Fruit fly (Drosophila melanogaster) whole organism, adult: ENCODE results near the gene CG5623.

Source experiments
- CG11617 ChIP-seq: fragments of 200-800 bp; sonication (Bioruptor generic); optimal IDR thresholded peaks from 2 replicates; lab custom pipeline; 2017; ENCODE audit warnings: mild to moderate bottlenecking, missing biosample characterization, missing genetic modification reagents, missing genetic modification characterization
- CG12768 ChIP-seq: fragments of 200-800 bp; sonication (Bioruptor generic); optimal IDR thresholded peaks from 2 replicates; lab custom pipeline; 2017; ENCODE audit warnings: missing biosample characterization, missing genetic modification characterization, mild to moderate bottlenecking, moderate library complexity, missing genetic modification reagents
- CG14711 ChIP-seq: fragments of 200-800 bp; sonication (Bioruptor generic); optimal IDR thresholded peaks from 2 replicates; lab custom pipeline; 2018; ENCODE audit warnings: missing biosample characterization, mild to moderate bottlenecking, missing genetic modification characterization, moderate library complexity
- CG1620 ChIP-seq: fragments of 200-800 bp; sonication (Bioruptor generic); optimal IDR thresholded peaks from 2 replicates; lab custom pipeline; 2016; ENCODE audit warnings: missing biosample characterization, missing genetic modification characterization
- CG33017 ChIP-seq: fragments of 200-800 bp; sonication (Bioruptor generic); optimal IDR thresholded peaks from 2 replicates; lab custom pipeline; 2018; ENCODE audit warnings: missing biosample characterization, mild to moderate bottlenecking, missing genetic modification characterization, moderate library complexity
- CG5204 ChIP-seq: fragments of 200-800 bp; sonication (Bioruptor generic); optimal IDR thresholded peaks from 2 replicates; lab custom pipeline; 2016; ENCODE audit warnings: missing biosample characterization, missing genetic modification characterization
- CG7045 ChIP-seq: fragments of 200-800 bp; sonication (Bioruptor generic); optimal IDR thresholded peaks from 2 replicates; lab custom pipeline; 2017; ENCODE audit warnings: missing biosample characterization, mild to moderate bottlenecking, missing genetic modification characterization
- CG7101 ChIP-seq: fragments of 200-800 bp; sonication (Bioruptor generic); optimal IDR thresholded peaks from 2 replicates; lab custom pipeline; 2018; ENCODE audit warnings: missing biosample characterization, mild to moderate bottlenecking, missing genetic modification characterization, moderate library complexity
- Clk ChIP-seq: fragments of 200-800 bp; sonication (Bioruptor generic); optimal IDR thresholded peaks from 2 replicates; lab custom pipeline; 2017; ENCODE audit warnings: missing biosample characterization, missing genetic modification characterization
- Crg-1 ChIP-seq: fragments of 200-800 bp; sonication (Bioruptor generic); optimal IDR thresholded peaks from 2 replicates; lab custom pipeline; 2016; ENCODE audit warnings: missing biosample characterization, missing genetic modification characterization
- Hr96 ChIP-seq: fragments of 200-800 bp; sonication (Bioruptor generic); optimal IDR thresholded peaks from 2 replicates; lab custom pipeline; 2016; ENCODE audit warnings: missing biosample characterization, missing genetic modification characterization
- Mnt ChIP-seq: fragments of 200-800 bp; sonication (Bioruptor generic); optimal IDR thresholded peaks from 2 replicates; lab custom pipeline; 2016; ENCODE audit warnings: missing biosample characterization, mild to moderate bottlenecking, missing genetic modification characterization
- bab1 ChIP-seq: fragments of 200-800 bp; sonication (Bioruptor generic); optimal IDR thresholded peaks from 3 replicates; lab custom pipeline; 2019; ENCODE audit warnings: missing biosample characterization, mild to moderate bottlenecking, missing genetic modification characterization, moderate library complexity
- cic ChIP-seq: fragments of 200-800 bp; sonication (Bioruptor generic); optimal IDR thresholded peaks from 2 replicates; lab custom pipeline; 2017; ENCODE audit warnings: missing biosample characterization, mild to moderate bottlenecking, missing genetic modification characterization, moderate library complexity
- cnc ChIP-seq, 2 experiments: fragments of >200 bp; optimal IDR thresholded peaks; 2 replicates each; lab custom pipeline; 2017
- kay ChIP-seq: fragments of 200-800 bp; sonication (Bioruptor generic); peaks from one replicate; lab custom pipeline; 2016; ENCODE audit warnings: missing biosample characterization, missing genetic modification characterization, borderline replicate concordance
- ovo ChIP-seq: fragments of 200-800 bp; sonication (Bioruptor generic); optimal IDR thresholded peaks from 2 replicates; lab custom pipeline; 2016; ENCODE audit warnings: missing biosample characterization, missing genetic modification characterization
- pad ChIP-seq: fragments of 200-800 bp; sonication (Bioruptor generic); optimal IDR thresholded peaks from 3 replicates; lab custom pipeline; 2017; ENCODE audit warnings: missing biosample characterization, missing genetic modification characterization, mild to moderate bottlenecking, moderate library complexity, missing genetic modification reagents
- tj ChIP-seq: fragments of 200-800 bp; sonication (Bioruptor generic); optimal IDR thresholded peaks from 3 replicates; lab custom pipeline; 2017; ENCODE audit warnings: missing biosample characterization, mild to moderate bottlenecking, missing genetic modification characterization, moderate library complexity
- toe ChIP-seq: fragments of 200-800 bp; sonication (Bioruptor generic); optimal IDR thresholded peaks from 2 replicates; lab custom pipeline; 2016; ENCODE audit warnings: missing biosample characterization, missing genetic modification characterization

CG5623 gene

dm6 chr3R:15767338-15767737, at the start of gene CG5623:
Gene CG5623, minus strand, starts transcription at chr3R:15767438.
- TF ChIP-seq CG7045 (GFP tag; lab: Kevin White, UChicago): no peak
- TF ChIP-seq CG33017 (tag; lab: Kevin White, UChicago): no peak
- no peak for TF ChIP-seq bab1 (GFP tag; lab: Kevin White, UChicago)
- no peak for TF ChIP-seq Clk (GFP tag; lab: Kevin White, UChicago)
- TF ChIP-seq tj (GFP tag; lab: Kevin White, UChicago): no peak
- no peak for TF ChIP-seq cic
- TF ChIP-seq CG7101 (tag; lab: Kevin White, UChicago): no peak
- TF ChIP-seq pad (GFP tag; lab: Kevin White, UChicago): no peak
- TF ChIP-seq CG5204 (GFP tag; lab: Kevin White, UChicago): no peak
- no peak for TF ChIP-seq kay (GFP tag; lab: Kevin White, UChicago)
- no peak for TF ChIP-seq Hr96
- TF ChIP-seq ovo (GFP tag; lab: Kevin White, UChicago): no peak
- no peak for TF ChIP-seq Mnt (GFP tag; lab: Kevin White, UChicago)
- TF ChIP-seq CG12768 (GFP tag; lab: Kevin White, UChicago): no peak
- no peak for TF ChIP-seq CG11617 (GFP tag; lab: Kevin White, UChicago)
- no peak for TF ChIP-seq CG1620
- TF ChIP-seq CG14711 (tag; lab: Kevin White, UChicago): no peak
- TF ChIP-seq toe: no peak
- no peak for TF ChIP-seq cnc (optimal IDR thresholded peaks at IDR 0.05; lab: Kevin White, UChicago)

dm6 chr3R:15816276-15816675, 49.0 kb upstream of the CG5623 start:
- TF ChIP-seq toe (no peak), pad (GFP tag; lab: Kevin White, UChicago) (no peak), Crg-1 (GFP tag; lab: Kevin White, UChicago) (no peak), CG11617 (GFP tag; lab: Kevin White, UChicago) (no peak), kay (GFP tag; lab: Kevin White, UChicago) (no peak), CG12768 (GFP tag; lab: Kevin White, UChicago) (no peak), CG7101 (tag; lab: Kevin White, UChicago) (no peak), CG1620 (no peak), ovo (GFP tag; lab: Kevin White, UChicago) (no peak), Mnt (GFP tag; lab: Kevin White, UChicago) (no peak), Clk (GFP tag; lab: Kevin White, UChicago) (no peak), cnc (optimal IDR thresholded peaks at IDR 0.05; lab: Kevin White, UChicago) (no peak), CG5204 (GFP tag; lab: Kevin White, UChicago) (no peak), tj (GFP tag; lab: Kevin White, UChicago) (no peak), CG33017 (tag; lab: Kevin White, UChicago) (no peak), CG7045 (GFP tag; lab: Kevin White, UChicago) (no peak)

dm6 chr3R:15814150-15814549, 46.9 kb upstream of the CG5623 start:
- TF ChIP-seq CG14711 (tag; lab: Kevin White, UChicago): no peak
- peak; percentile 31 for TF ChIP-seq bab1 (GFP tag; lab: Kevin White, UChicago)

- TF ChIP-seq bab1 (GFP tag; lab: Kevin White, UChicago) (no peak), CG12768 (GFP tag; lab: Kevin White, UChicago) (no peak), tj (GFP tag; lab: Kevin White, UChicago) (no peak), CG5204 (GFP tag; lab: Kevin White, UChicago) (no peak), Mnt (GFP tag; lab: Kevin White, UChicago) (no peak), Crg-1 (GFP tag; lab: Kevin White, UChicago) (no peak)
Observed at dm6 chr3R:15810369-15810768, 43.1 kb upstream of the CG5623 start.

dm6 chr3R:15807877-15808381, 40.7 kb upstream of the CG5623 start:
- TF ChIP-seq CG12768 (GFP tag; lab: Kevin White, UChicago) (no peak), bab1 (GFP tag; lab: Kevin White, UChicago) (no peak), Hr96 (no peak), CG7101 (tag; lab: Kevin White, UChicago) (no peak), toe (no peak), CG7045 (GFP tag; lab: Kevin White, UChicago) (no peak), CG11617 (GFP tag; lab: Kevin White, UChicago) (no peak), cnc (optimal IDR thresholded peaks at IDR 0.05; lab: Kevin White, UChicago) (no peak)

- TF ChIP-seq Hr96 (no peak), CG5204 (GFP tag; lab: Kevin White, UChicago) (no peak), CG14711 (tag; lab: Kevin White, UChicago) (no peak), CG11617 (GFP tag; lab: Kevin White, UChicago) (no peak), CG7101 (tag; lab: Kevin White, UChicago) (no peak), tj (GFP tag; lab: Kevin White, UChicago) (no peak), pad (GFP tag; lab: Kevin White, UChicago) (no peak), ovo (GFP tag; lab: Kevin White, UChicago) (no peak), CG12768 (GFP tag; lab: Kevin White, UChicago) (no peak), Clk (GFP tag; lab: Kevin White, UChicago) (no peak), toe (no peak), CG1620 (no peak), cic (no peak), CG33017 (tag; lab: Kevin White, UChicago) (no peak), bab1 (GFP tag; lab: Kevin White, UChicago) (no peak), cnc (optimal IDR thresholded peaks at IDR 0.05; lab: Kevin White, UChicago) (no peak)
Observed at dm6 chr3R:15807306-15807705, 40.1 kb upstream of the CG5623 start.
